Worm (Caenorhabditis elegans) whole organism, L4 larva: Measurements from ENCODE around the gene col-38.

Source experiments
- F26F4.8 ChIP-seq: fragments of 200-800 bp; sonication (Bioruptor generic); conservative IDR thresholded peaks from 2 replicates; pipeline ENCODE4 v1.3.6; 2022; ENCODE audit warnings: missing genetic modification characterization, missing compliant biosample characterization
- F44E2.7 ChIP-seq: fragments of 200-800 bp; sonication (Bioruptor generic); IDR thresholded peaks from 2 replicates; pipeline ENCODE4 v2.1.2; 2022; ENCODE audit warnings: missing genetic modification characterization, missing compliant biosample characterization
- dve-1 ChIP-seq: sonication (generic microtip); optimal IDR thresholded peaks from 2 replicates; lab custom pipeline; 2017; ENCODE audit warnings: antibody characterized with exemption, mild to moderate bottlenecking, missing genetic modification characterization, missing compliant biosample characterization; ENCODE audit not compliant: insufficient read depth
- nhr-237 ChIP-seq: sonication (generic microtip); optimal IDR thresholded peaks from 2 replicates; lab custom pipeline; 2017; ENCODE audit warnings: missing biosample characterization, missing genetic modification characterization
- nhr-28 ChIP-seq: fragments of 150-350 bp; optimal IDR thresholded peaks from 2 replicates; lab custom pipeline; 2014; ENCODE audit warnings: missing biosample characterization, missing genetic modification characterization

- no peak for TF ChIP-seq nhr-237
- TF ChIP-seq nhr-28 (tag; lab: Kevin White, UChicago), result no peak
- no peak for TF ChIP-seq F26F4.8 (GFP tag; lab: Robert Waterston, UW)
- no peak for TF ChIP-seq F44E2.7
- TF ChIP-seq dve-1 (tag; lab: Kevin White, UChicago), result no peak
Observed at ce11 chrII:8590684-8591083, 21.8 kb upstream of the col-38 start, which contains the start of gene aptf-4.
